Fruit fly (Drosophila melanogaster) whole organism, embryonic: ENCODE data around the gene CG8641.

Experiments
- Abd-B ChIP-seq: fragments of 200-800 bp; sonication (Bioruptor generic); optimal IDR thresholded peaks from 2 replicates; lab custom pipeline; 2018; ENCODE audit warnings: missing biosample characterization, mild to moderate bottlenecking, missing genetic modification characterization, moderate library complexity
- Asciz ChIP-seq: fragments of 200-800 bp; sonication (Bioruptor generic); optimal IDR thresholded peaks from 2 replicates; lab custom pipeline; 2017; ENCODE audit warnings: missing biosample characterization, mild to moderate bottlenecking, missing genetic modification characterization, missing genetic modification reagents
- CG10462 ChIP-seq: fragments of 200-800 bp; sonication (Bioruptor generic); optimal IDR thresholded peaks from 2 replicates; lab custom pipeline; 2016; ENCODE audit warnings: missing biosample characterization, missing genetic modification characterization
- CG11560 ChIP-seq: fragments of 200-800 bp; sonication (Bioruptor generic); IDR thresholded peaks from 3 replicates; pipeline ENCODE4 v1.3.6; 2022; ENCODE audit warnings: missing biosample characterization, missing genetic modification characterization
- CG12744 ChIP-seq: fragments of 200-800 bp; sonication (Bioruptor generic); optimal IDR thresholded peaks from 2 replicates; lab custom pipeline; 2016; ENCODE audit warnings: missing biosample characterization, missing genetic modification characterization
- CG13296 ChIP-seq: fragments of 200-800 bp; sonication (Bioruptor generic); optimal IDR thresholded peaks from 3 replicates; lab custom pipeline; 2018; ENCODE audit warnings: missing biosample characterization, mild to moderate bottlenecking, missing genetic modification characterization
- CG13894 ChIP-seq: fragments of 200-800 bp; sonication (Bioruptor generic); optimal IDR thresholded peaks from 3 replicates; lab custom pipeline; 2018; ENCODE audit warnings: missing biosample characterization, mild to moderate bottlenecking, missing genetic modification characterization, moderate library complexity
- CG15479 ChIP-seq: fragments of 200-800 bp; sonication (Bioruptor generic); optimal IDR thresholded peaks from 3 replicates; lab custom pipeline; 2019; ENCODE audit warnings: missing biosample characterization, mild to moderate bottlenecking, missing genetic modification characterization, moderate library complexity
- CG15514 ChIP-seq: fragments of 200-800 bp; sonication (Bioruptor generic); optimal IDR thresholded peaks from 3 replicates; lab custom pipeline; 2017; ENCODE audit warnings: missing biosample characterization, missing genetic modification characterization, mild to moderate bottlenecking, moderate library complexity, missing genetic modification reagents
- CG15601 ChIP-seq: fragments of 200-800 bp; sonication (Bioruptor generic); optimal IDR thresholded peaks from 3 replicates; lab custom pipeline; 2019; ENCODE audit warnings: missing biosample characterization, mild to moderate bottlenecking, missing genetic modification characterization, moderate library complexity
- CG16779 ChIP-seq: fragments of 200-800 bp; sonication (Bioruptor generic); IDR thresholded peaks from 2 replicates; pipeline ENCODE4 v1.3.6; 2022; ENCODE audit warnings: missing biosample characterization, missing genetic modification characterization
- CG16813 ChIP-seq: fragments of 200-800 bp; sonication (Bioruptor generic); IDR thresholded peaks from 3 replicates; pipeline ENCODE4 v1.3.6; 2022; ENCODE audit warnings: missing biosample characterization, missing genetic modification characterization; ENCODE audit not compliant: partially characterized antibody
- CG30020 ChIP-seq: fragments of 200-800 bp; optimal IDR thresholded peaks from 2 replicates; lab custom pipeline; 2019; ENCODE audit warnings: missing biosample characterization, mild to moderate bottlenecking, missing genetic modification characterization, moderate library complexity
- CG32532 ChIP-seq: fragments of 200-800 bp; sonication (Bioruptor generic); IDR thresholded peaks from 2 replicates; pipeline ENCODE4 v1.3.6; 2022; ENCODE audit warnings: missing biosample characterization, missing genetic modification characterization
- CG4360 ChIP-seq: fragments of 200-800 bp; sonication (Bioruptor generic); IDR thresholded peaks from 2 replicates; pipeline ENCODE4 v1.3.6; 2022; ENCODE audit warnings: missing biosample characterization, missing genetic modification characterization
- CG6175 ChIP-seq: fragments of 200-800 bp; sonication (Bioruptor generic); IDR thresholded peaks from 3 replicates; pipeline ENCODE4 v1.3.6; 2022; ENCODE audit warnings: missing biosample characterization, missing genetic modification characterization
- CG6272 ChIP-seq: fragments of 200-800 bp; sonication (Bioruptor generic); IDR thresholded peaks from 2 replicates; pipeline ENCODE4 v1.3.6; 2022; ENCODE audit warnings: missing biosample characterization, missing genetic modification characterization
- CG8944 ChIP-seq: fragments of 200-800 bp; sonication (Bioruptor generic); optimal IDR thresholded peaks from 3 replicates; lab custom pipeline; 2016; ENCODE audit warnings: missing biosample characterization, missing genetic modification characterization
- CHES-1-like ChIP-seq: fragments of 200-800 bp; sonication (Bioruptor generic); optimal IDR thresholded peaks from 2 replicates; lab custom pipeline; 2016; ENCODE audit warnings: missing biosample characterization, missing genetic modification characterization
- CkIIα-i1 ChIP-seq: fragments of 200-800 bp; sonication (Bioruptor generic); IDR thresholded peaks from 2 replicates; pipeline ENCODE4 v1.3.6; 2022; ENCODE audit warnings: missing biosample characterization, missing genetic modification characterization
- D19A ChIP-seq: fragments of 200-800 bp; optimal IDR thresholded peaks from 3 replicates; lab custom pipeline; 2019; ENCODE audit warnings: missing biosample characterization, mild to moderate bottlenecking, missing genetic modification characterization, moderate library complexity
- D19B ChIP-seq: fragments of 200-800 bp; sonication (Bioruptor generic); optimal IDR thresholded peaks from 2 replicates; lab custom pipeline; 2017; ENCODE audit warnings: missing biosample characterization, mild to moderate bottlenecking, missing genetic modification characterization
- H2.0 ChIP-seq: fragments of 200-800 bp; sonication (Bioruptor generic); IDR thresholded peaks from 2 replicates; pipeline ENCODE4 v1.3.6; 2022; ENCODE audit warnings: missing biosample characterization, missing genetic modification characterization
- Hey ChIP-seq: fragments of 200-800 bp; sonication (Bioruptor generic); optimal IDR thresholded peaks from 3 replicates; lab custom pipeline; 2018; ENCODE audit warnings: missing biosample characterization, mild to moderate bottlenecking, missing genetic modification characterization
- Hr51 ChIP-seq, 2 experiments: fragments of 200-800 bp; sonication (Bioruptor generic); optimal IDR thresholded peaks; 2 replicates in 1 of 2; 3 replicates in 1 of 2; lab custom pipeline; 2016 to 2018; ENCODE audit warnings: missing biosample characterization in 2 of 2, missing genetic modification characterization in 2 of 2, mild to moderate bottlenecking in 1 of 2, moderate library complexity in 1 of 2
- Lhr ChIP-seq: fragments of 200-800 bp; sonication (Bioruptor generic); optimal IDR thresholded peaks from 3 replicates; lab custom pipeline; 2017; ENCODE audit warnings: mild to moderate bottlenecking, missing biosample characterization, missing genetic modification reagents, missing genetic modification characterization
- Mrtf ChIP-seq: fragments of 200-800 bp; sonication (Bioruptor generic); IDR thresholded peaks from 3 replicates; pipeline ENCODE4 v1.3.6; 2022; ENCODE audit warnings: missing biosample characterization, missing genetic modification characterization
- Ptx1 ChIP-seq: fragments of 200-800 bp; sonication (Bioruptor generic); IDR thresholded peaks from 2 replicates; pipeline ENCODE4 v1.3.6; 2022; ENCODE audit warnings: missing biosample characterization, missing genetic modification characterization
- Rx ChIP-seq: fragments of 200-800 bp; sonication (Bioruptor generic); IDR thresholded peaks from 2 replicates; pipeline ENCODE4 v1.3.6; 2022; ENCODE audit warnings: missing biosample characterization, missing genetic modification characterization
- Scr ChIP-seq: fragments of 200-800 bp; sonication (Bioruptor generic); IDR thresholded peaks from 2 replicates; pipeline ENCODE4 v1.3.6; 2022; ENCODE audit warnings: missing biosample characterization, missing genetic modification characterization; ENCODE audit not compliant: partially characterized antibody
- Sox100B ChIP-seq: fragments of 200-800 bp; sonication (Bioruptor generic); optimal IDR thresholded peaks from 3 replicates; lab custom pipeline; 2018; ENCODE audit warnings: missing biosample characterization, mild to moderate bottlenecking, missing genetic modification characterization
- Spps ChIP-seq: fragments of 200-800 bp; sonication (Bioruptor generic); optimal IDR thresholded peaks from 2 replicates; lab custom pipeline; 2018; ENCODE audit warnings: missing biosample characterization, mild to moderate bottlenecking, missing genetic modification characterization
- Xbp1 ChIP-seq: fragments of 200-800 bp; sonication (Bioruptor generic); optimal IDR thresholded peaks from 3 replicates; lab custom pipeline; 2016; ENCODE audit warnings: missing biosample characterization, mild to moderate bottlenecking, missing genetic modification characterization
- az2 ChIP-seq: fragments of 200-800 bp; sonication (Bioruptor generic); optimal IDR thresholded peaks from 3 replicates; lab custom pipeline; 2016; ENCODE audit warnings: missing biosample characterization, missing genetic modification characterization
- bbx ChIP-seq: fragments of 200-800 bp; sonication (Bioruptor generic); IDR thresholded peaks from 2 replicates; pipeline ENCODE4 v1.3.6; 2022; ENCODE audit warnings: missing biosample characterization, missing genetic modification characterization; ENCODE audit not compliant: partially characterized antibody
- bsh ChIP-seq, 2 experiments: fragments of 200-800 bp; sonication (Bioruptor generic); optimal IDR thresholded peaks; 2 replicates each; lab custom pipeline; 2017 to 2018; ENCODE audit warnings: mild to moderate bottlenecking in 2 of 2, missing biosample characterization in 2 of 2, missing genetic modification characterization in 2 of 2, moderate library complexity in 1 of 2
- cas ChIP-seq: fragments of 200-800 bp; sonication (Bioruptor generic); IDR thresholded peaks from 2 replicates; pipeline ENCODE4 v1.3.6; 2022; ENCODE audit warnings: missing biosample characterization, missing genetic modification characterization
- chn ChIP-seq: fragments of 200-800 bp; sonication (Bioruptor generic); optimal IDR thresholded peaks from 2 replicates; lab custom pipeline; 2016; ENCODE audit warnings: missing biosample characterization, missing genetic modification characterization
- crc ChIP-seq: fragments of 200-800 bp; sonication (Bioruptor generic); optimal IDR thresholded peaks from 2 replicates; lab custom pipeline; 2016; ENCODE audit warnings: missing biosample characterization, missing genetic modification characterization
- ems ChIP-seq: fragments of 200-800 bp; sonication (Bioruptor generic); optimal IDR thresholded peaks from 3 replicates; lab custom pipeline; 2016; ENCODE audit warnings: missing biosample characterization, missing genetic modification characterization
- gem ChIP-seq: fragments of 200-800 bp; sonication (Bioruptor generic); optimal IDR thresholded peaks from 2 replicates; lab custom pipeline; 2019; ENCODE audit warnings: missing biosample characterization, mild to moderate bottlenecking, missing genetic modification characterization, moderate library complexity
- kni ChIP-seq: fragments of 200-800 bp; sonication (Bioruptor generic); optimal IDR thresholded peaks from 3 replicates; lab custom pipeline; 2017; ENCODE audit warnings: mild to moderate bottlenecking, missing biosample characterization, missing genetic modification reagents, missing genetic modification characterization
- lov ChIP-seq, 2 experiments: fragments of 200-800 bp in 1 of 2; fragments of >200 bp in 1 of 2; sonication (Bioruptor generic) in 1 of 2; IDR thresholded peaks in 1 of 2; optimal IDR thresholded peaks in 1 of 2; 2 replicates in 1 of 2; 3 replicates in 1 of 2; pipeline versions ENCODE4 v1.3.6 to Lab custom; 2017 to 2022; ENCODE audit warnings: missing biosample characterization in 1 of 2, missing genetic modification characterization in 1 of 2
- mld ChIP-seq: fragments of 200-800 bp; sonication (Bioruptor generic); IDR thresholded peaks from 3 replicates; pipeline ENCODE4 v1.3.6; 2022; ENCODE audit warnings: missing biosample characterization, missing genetic modification characterization; ENCODE audit not compliant: partially characterized antibody
- repo ChIP-seq: fragments of 200-800 bp; sonication (Bioruptor generic); optimal IDR thresholded peaks from 2 replicates; lab custom pipeline; 2016; ENCODE audit warnings: missing biosample characterization, missing genetic modification characterization
- sisA ChIP-seq: fragments of 200-800 bp; sonication (Bioruptor generic); IDR thresholded peaks from 2 replicates; pipeline ENCODE4 v1.3.6; 2022; ENCODE audit warnings: missing biosample characterization, missing genetic modification characterization
- sna ChIP-seq: fragments of 200-800 bp; sonication (Bioruptor generic); IDR thresholded peaks from 2 replicates; pipeline ENCODE4 v1.3.6; 2022; ENCODE audit warnings: missing biosample characterization, missing genetic modification characterization; ENCODE audit not compliant: partially characterized antibody
- sob ChIP-seq: fragments of 200-800 bp; sonication (Bioruptor generic); IDR thresholded peaks from 2 replicates; pipeline ENCODE4 v1.3.6; 2022; ENCODE audit warnings: missing biosample characterization, missing genetic modification characterization
- ssp ChIP-seq: fragments of 200-800 bp; sonication (Bioruptor generic); IDR thresholded peaks from 2 replicates; pipeline ENCODE4 v1.3.6; 2022; ENCODE audit warnings: missing biosample characterization, missing genetic modification characterization
- tup ChIP-seq: fragments of 200-800 bp; sonication (Bioruptor generic); optimal IDR thresholded peaks from 2 replicates; lab custom pipeline; 2016; ENCODE audit warnings: missing biosample characterization, mild to moderate bottlenecking, missing genetic modification characterization, moderate library complexity
- yki ChIP-seq: fragments of >200 bp; optimal IDR thresholded peaks from 3 replicates; lab custom pipeline; 2018

The CG8641 gene

dm6 chr3L:7087347-7087746, 10.1 kb upstream of the CG8641 start (continued):
- TF ChIP-seq CG30020 (tag; lab: Kevin White, UChicago): no peak
- TF ChIP-seq D19B: no peak
- TF ChIP-seq CG15514: no peak
- peak; percentile 62 for TF ChIP-seq Ptx1 (GFP tag; lab: Robert Waterston, UW)
- no peak for TF ChIP-seq CG10462
- no peak for TF ChIP-seq az2 (GFP tag; lab: Kevin White, UChicago)
- no peak for TF ChIP-seq CG16813
- TF ChIP-seq yki (lab: Kevin White, UChicago): no peak
- no peak for TF ChIP-seq repo (GFP tag; lab: Kevin White, UChicago)
- no peak for TF ChIP-seq Scr (GFP tag; lab: Robert Waterston, UW)
- TF ChIP-seq CG15479 (GFP tag; lab: Kevin White, UChicago): no peak
- TF ChIP-seq ssp (GFP tag; lab: Robert Waterston, UW): no peak
- peak; percentile 23 for TF ChIP-seq gem (tag; lab: Kevin White, UChicago)
- TF ChIP-seq Xbp1: no peak
- no peak for TF ChIP-seq CG12744 (GFP tag; lab: Kevin White, UChicago)
- no peak for TF ChIP-seq Asciz (GFP tag; lab: Kevin White, UChicago)
- no peak for TF ChIP-seq sob
- peak; percentile 11; the same call in 1 of the 2 replicates for TF ChIP-seq H2.0
- no peak for TF ChIP-seq CG6175 (GFP tag; lab: Robert Waterston, UW)
- TF ChIP-seq CG4360: no peak
- TF ChIP-seq CG13296 (GFP tag; lab: Kevin White, UChicago): no peak
- TF ChIP-seq Sox100B: peak; percentile 25
- peak; percentile 35; the same call in 1 of the 2 replicates for TF ChIP-seq sisA (GFP tag; lab: Robert Waterston, UW)
- no peak for TF ChIP-seq mld
- TF ChIP-seq chn (GFP tag; lab: Kevin White, UChicago): no peak
- no peak for TF ChIP-seq bbx (GFP tag; lab: Robert Waterston, UW)
- 0 out of 2 replicates have a peak, but pooled peaks have one; percentile 6 for TF ChIP-seq CG32532 (GFP tag; lab: Robert Waterston, UW)
- no peak for TF ChIP-seq CG8944 (GFP tag; lab: Kevin White, UChicago)
- TF ChIP-seq Mrtf (GFP tag; lab: Robert Waterston, UW): 0 out of 3 replicates have a peak, but pooled peaks have one; percentile 25
- no peak for TF ChIP-seq CG6272 (GFP tag; lab: Robert Waterston, UW)
- TF ChIP-seq cas (GFP tag; lab: Robert Waterston, UW): no peak
- no peak for TF ChIP-seq CG16779 (GFP tag; lab: Robert Waterston, UW)
- TF ChIP-seq ems (GFP tag; lab: Kevin White, UChicago): no peak
- no peak for TF ChIP-seq sna
- TF ChIP-seq CG13894: no peak
- TF ChIP-seq Abd-B (GFP tag; lab: Kevin White, UChicago): no peak
- TF ChIP-seq Spps (tag; lab: Kevin White, UChicago): no peak
- no peak for TF ChIP-seq CkIIα-i1 (GFP tag; lab: Robert Waterston, UW)
- peak in 1 of 2 experiments; percentile 21 for TF ChIP-seq Hr51 (GFP tag; optimal IDR thresholded peaks at IDR 0.05; lab: Kevin White, UChicago)
- TF ChIP-seq Rx: no peak
- no peak for TF ChIP-seq Hey (tag; lab: Kevin White, UChicago)
- no peak for TF ChIP-seq lov (optimal IDR thresholded peaks at IDR 0.05; lab: Kevin White, UChicago)
- TF ChIP-seq lov (GFP tag; IDR thresholded peaks at IDR 0.05; lab: Robert Waterston, UW): no peak
- no peak for TF ChIP-seq CG11560 (tag; lab: Robert Waterston, UW)
- no peak for TF ChIP-seq crc (GFP tag; lab: Kevin White, UChicago)
- no peak for TF ChIP-seq D19A (tag; lab: Kevin White, UChicago)
- no peak for TF ChIP-seq Lhr (GFP tag; lab: Kevin White, UChicago)
- TF ChIP-seq CHES-1-like (GFP tag; lab: Kevin White, UChicago): no peak
- TF ChIP-seq CG15601 (tag; lab: Kevin White, UChicago): no peak
- TF ChIP-seq kni (GFP tag; lab: Kevin White, UChicago): no peak
- no peak for TF ChIP-seq tup (GFP tag; lab: Kevin White, UChicago)
- TF ChIP-seq bsh (GFP tag; optimal IDR thresholded peaks at IDR 0.05; lab: Kevin White, UChicago): no peak
